Worm (Caenorhabditis elegans) whole organism, early embryonic: ENCODE data around the gene acs-1.

Source experiments
- B0310.2 ChIP-seq: sonication (generic microtip); optimal IDR thresholded peaks from 2 replicates; lab custom pipeline; 2016; ENCODE audit warnings: mild to moderate bottlenecking, missing genetic modification characterization, missing compliant biosample characterization
- F13C5.2 ChIP-seq: sonication (generic microtip); optimal IDR thresholded peaks from 2 replicates; lab custom pipeline; 2017; ENCODE audit warnings: mild to moderate bottlenecking, missing genetic modification characterization, inconsistent platforms, missing compliant biosample characterization
- aly-1 ChIP-seq: sonication (generic microtip); optimal IDR thresholded peaks from 2 replicates; lab custom pipeline; 2016; ENCODE audit warnings: missing genetic modification characterization, missing compliant biosample characterization
- ama-1 ChIP-seq: fragments of 150-350 bp; optimal IDR thresholded peaks from 2 replicates; lab custom pipeline; 2014
- ceh-13 ChIP-seq: fragments of 200-800 bp; sonication (Bioruptor generic); optimal IDR thresholded peaks from 2 replicates; lab custom pipeline; 2018; ENCODE audit warnings: mild to moderate bottlenecking, missing genetic modification characterization, missing compliant biosample characterization
- ceh-36 ChIP-seq: sonication (generic microtip); optimal IDR thresholded peaks from 2 replicates; lab custom pipeline; 2016; ENCODE audit warnings: missing genetic modification characterization, inconsistent platforms, missing compliant biosample characterization
- ets-7 ChIP-seq: sonication (generic microtip); optimal IDR thresholded peaks from 2 replicates; lab custom pipeline; 2016; ENCODE audit warnings: missing genotype, missing genetic modification characterization, missing compliant biosample characterization
- flt-1 ChIP-seq: fragments of 200-800 bp; sonication (Bioruptor generic); IDR thresholded peaks from 2 replicates; pipeline ENCODE4 v1.3.6; 2022; ENCODE audit warnings: missing genetic modification characterization, missing compliant biosample characterization
- hmbx-1 ChIP-seq: sonication (generic microtip); optimal IDR thresholded peaks from 2 replicates; lab custom pipeline; 2016; ENCODE audit warnings: mild to moderate bottlenecking, missing genetic modification characterization, missing compliant biosample characterization
- hmg-4 ChIP-seq: fragments of 200-800 bp; sonication (Bioruptor generic); optimal IDR thresholded peaks from 2 replicates; lab custom pipeline; 2018; ENCODE audit warnings: mild to moderate bottlenecking, missing genetic modification characterization, missing compliant biosample characterization
- hnd-1 ChIP-seq: sonication (generic microtip); optimal IDR thresholded peaks from 2 replicates; lab custom pipeline; 2016; ENCODE audit warnings: missing genetic modification characterization, missing compliant biosample characterization
- pes-1 ChIP-seq: fragments of 200-800 bp; sonication (Bioruptor generic); IDR thresholded peaks from 2 replicates; pipeline ENCODE4 v1.3.6; 2022; ENCODE audit warnings: missing genetic modification reagents, missing genetic modification characterization, missing compliant biosample characterization
- scrt-1 ChIP-seq: fragments of 200-800 bp; sonication (Bioruptor generic); IDR thresholded peaks from 2 replicates; pipeline ENCODE4 v1.3.6; 2022; ENCODE audit warnings: missing genetic modification characterization, missing compliant biosample characterization
- sea-1 ChIP-seq: fragments of 200-800 bp; sonication (Bioruptor generic); conservative IDR thresholded peaks from 2 replicates; pipeline ENCODE4 v1.3.6; 2022; ENCODE audit warnings: missing genetic modification characterization, missing compliant biosample characterization
- tbx-11 ChIP-seq: fragments of 200-800 bp; sonication (Bioruptor generic); IDR thresholded peaks from 2 replicates; pipeline ENCODE4 v1.3.6; 2022; ENCODE audit warnings: missing genetic modification characterization, missing compliant biosample characterization
- tbx-37 ChIP-seq: fragments of 200-800 bp; sonication (Bioruptor generic); conservative IDR thresholded peaks from 2 replicates; pipeline ENCODE4 v1.3.6; 2022; ENCODE audit warnings: missing genetic modification reagents, missing genetic modification characterization, missing compliant biosample characterization
- tra-4 ChIP-seq: sonication (generic microtip); optimal IDR thresholded peaks from 2 replicates; lab custom pipeline; 2017; ENCODE audit warnings: missing genetic modification characterization, missing compliant biosample characterization

The acs-1 gene

ce11 chrV:6538323-6538722, 13.5 kb downstream of the acs-1 start:
- TF ChIP-seq F13C5.2 (tag; lab: Kevin White, UChicago): no peak
- TF ChIP-seq hnd-1 (tag; lab: Kevin White, UChicago): no peak
- no peak for TF ChIP-seq pes-1 (GFP tag; lab: Robert Waterston, UW)
- TF ChIP-seq tbx-37 (GFP tag; lab: Robert Waterston, UW): no peak
- no peak for TF ChIP-seq sea-1
- no peak for TF ChIP-seq ets-7 (tag; lab: Kevin White, UChicago)
- TF ChIP-seq tbx-11 (GFP tag; lab: Robert Waterston, UW): no peak
- TF ChIP-seq hmg-4: peak; percentile 17
- no peak for TF ChIP-seq B0310.2 (tag; lab: Kevin White, UChicago)
- no peak for TF ChIP-seq ama-1
- peak; percentile 5 for TF ChIP-seq aly-1 (tag; lab: Kevin White, UChicago)
- no peak for TF ChIP-seq scrt-1 (GFP tag; lab: Robert Waterston, UW)
- no peak for TF ChIP-seq ceh-36 (tag; lab: Kevin White, UChicago)
- no peak for TF ChIP-seq tra-4
- no peak for TF ChIP-seq hmbx-1
- TF ChIP-seq ceh-13: no peak

ce11 chrV:6541875-6542274, 17.1 kb downstream of the acs-1 start:
- TF ChIP-seq hmg-4: peak; percentile 11
- no peak for TF ChIP-seq scrt-1 (GFP tag; lab: Robert Waterston, UW)
- no peak for TF ChIP-seq ceh-36 (tag; lab: Kevin White, UChicago)

ce11 chrV:6544999-6545398, 20.2 kb downstream of the acs-1 start:
- TF ChIP-seq ama-1 (no peak), ets-7 (tag; lab: Kevin White, UChicago) (no peak), B0310.2 (tag; lab: Kevin White, UChicago) (no peak), hmg-4 (peak; percentile 35)

ce11 chrV:6546450-6547171, 21.8 kb downstream of the acs-1 start, which contains the start of gene dre-1:
dre-1 (minus strand) TSS chrV:6546500.
- TF ChIP-seq F13C5.2 (tag; lab: Kevin White, UChicago): no peak
- no peak for TF ChIP-seq hmbx-1
- TF ChIP-seq aly-1 (tag; lab: Kevin White, UChicago): no peak
- no peak for TF ChIP-seq flt-1 (GFP tag; lab: Robert Waterston, UW)
- TF ChIP-seq ama-1: no peak
- TF ChIP-seq pes-1 (GFP tag; lab: Robert Waterston, UW): no peak

ce11 chrV:6548309-6548708, 23.5 kb downstream of the acs-1 start:
- no peak for TF ChIP-seq tbx-11 (GFP tag; lab: Robert Waterston, UW)
- no peak for TF ChIP-seq tra-4
- TF ChIP-seq hnd-1 (tag; lab: Kevin White, UChicago): no peak
- no peak for TF ChIP-seq scrt-1 (GFP tag; lab: Robert Waterston, UW)
- TF ChIP-seq tbx-37 (GFP tag; lab: Robert Waterston, UW): no peak
- no peak for TF ChIP-seq pes-1 (GFP tag; lab: Robert Waterston, UW)
- TF ChIP-seq hmg-4: no peak
- no peak for TF ChIP-seq B0310.2 (tag; lab: Kevin White, UChicago)
- TF ChIP-seq ama-1: no peak
- no peak for TF ChIP-seq sea-1

ce11 chrV:6549148-6549547, 24.4 kb downstream of the acs-1 start, which contains the start of gene K04A8.20:
K04A8.20 (plus strand) TSS chrV:6549448.
- TF ChIP-seq aly-1 (tag; lab: Kevin White, UChicago) (no peak), ets-7 (tag; lab: Kevin White, UChicago) (no peak), scrt-1 (GFP tag; lab: Robert Waterston, UW) (no peak), ama-1 (no peak), hmg-4 (no peak), ceh-36 (tag; lab: Kevin White, UChicago) (no peak), hmbx-1 (no peak), sea-1 (no peak), B0310.2 (tag; lab: Kevin White, UChicago) (no peak), flt-1 (GFP tag; lab: Robert Waterston, UW) (no peak), tbx-37 (GFP tag; lab: Robert Waterston, UW) (no peak), ceh-13 (no peak), hnd-1 (tag; lab: Kevin White, UChicago) (no peak), tra-4 (no peak), pes-1 (GFP tag; lab: Robert Waterston, UW) (no peak), tbx-11 (GFP tag; lab: Robert Waterston, UW) (no peak), F13C5.2 (tag; lab: Kevin White, UChicago) (no peak)

- TF ChIP-seq scrt-1 (GFP tag; lab: Robert Waterston, UW) (no peak), aly-1 (tag; lab: Kevin White, UChicago) (no peak)
These were observed 25.1 kb downstream of the acs-1 start, which contains the start of gene lipl-4 for ce11 chrV:6549871-6550270. lipl-4 (plus strand) TSS chrV:6550171.

- TF ChIP-seq hmg-4: no peak
- peak; percentile 23 for TF ChIP-seq ceh-36 (tag; lab: Kevin White, UChicago)
- TF ChIP-seq ama-1: no peak
- 0 out of 2 replicates have a peak, but pooled peaks have one; percentile 39 for TF ChIP-seq tbx-37 (GFP tag; lab: Robert Waterston, UW)
- TF ChIP-seq hmbx-1: no peak
- TF ChIP-seq F13C5.2 (tag; lab: Kevin White, UChicago): no peak
- peak; percentile 48 for TF ChIP-seq flt-1 (GFP tag; lab: Robert Waterston, UW)
- no peak for TF ChIP-seq tbx-11 (GFP tag; lab: Robert Waterston, UW)
- no peak for TF ChIP-seq tra-4
- TF ChIP-seq hnd-1 (tag; lab: Kevin White, UChicago): no peak
- TF ChIP-seq scrt-1 (GFP tag; lab: Robert Waterston, UW): peak; percentile 62; the same call in 1 of the 2 replicates
- no peak for TF ChIP-seq aly-1 (tag; lab: Kevin White, UChicago)
- no peak for TF ChIP-seq ets-7 (tag; lab: Kevin White, UChicago)
- TF ChIP-seq sea-1: no peak
These were observed 27.1 kb downstream of the acs-1 start, which contains the start of gene twk-10 for ce11 chrV:6551707-6552390. twk-10 (plus strand) TSS chrV:6552340.
